Worm (Caenorhabditis elegans) whole organism, young adult: ENCODE data around the gene Y41E3.1.

Experiments
- B0035.1 ChIP-seq: sonication (generic microtip); optimal IDR thresholded peaks from 2 replicates; lab custom pipeline; 2016; ENCODE audit warnings: missing genetic modification characterization, mild to moderate bottlenecking, missing compliant biosample characterization, missing genotype, missing genetic modification reagents
- bed-1 ChIP-seq: fragments of 200-800 bp; sonication (Bioruptor generic); IDR thresholded peaks from 2 replicates; pipeline ENCODE4 v1.3.6; 2022; ENCODE audit warnings: missing genetic modification reagents, missing genetic modification characterization, missing compliant biosample characterization
- ccch-3 ChIP-seq: fragments of 200-800 bp; sonication (Bioruptor generic); optimal IDR thresholded peaks from 2 replicates; lab custom pipeline; 2018; ENCODE audit warnings: mild to moderate bottlenecking, missing genetic modification characterization, missing compliant biosample characterization
- ceh-100 ChIP-seq: fragments of 200-800 bp; sonication (Bioruptor generic); IDR thresholded peaks from 2 replicates; pipeline ENCODE4 v1.3.6; 2022; ENCODE audit warnings: missing genetic modification reagents, missing genetic modification characterization, missing compliant biosample characterization
- die-1 ChIP-seq: sonication (generic microtip); optimal IDR thresholded peaks from 2 replicates; lab custom pipeline; 2016; ENCODE audit warnings: missing genotype, mild to moderate bottlenecking, missing genetic modification characterization, missing compliant biosample characterization
- egrh-3 ChIP-seq: fragments of 200-800 bp; sonication (Bioruptor generic); IDR thresholded peaks from 2 replicates; pipeline ENCODE4 v1.3.6; 2022; ENCODE audit warnings: missing genetic modification reagents, missing genetic modification characterization, missing compliant biosample characterization
- him-1 ChIP-seq: sonication (generic microtip); optimal IDR thresholded peaks from 2 replicates; lab custom pipeline; 2016; ENCODE audit warnings: missing genotype, missing genetic modification reagents, missing genetic modification characterization, missing compliant biosample characterization
- lin-26 ChIP-seq: fragments of 200-800 bp; sonication (Bioruptor generic); IDR thresholded peaks from 2 replicates; pipeline ENCODE4 v1.3.6; 2022; ENCODE audit warnings: missing genetic modification reagents, missing genetic modification characterization, missing compliant biosample characterization
- madf-6 ChIP-seq: fragments of 200-800 bp; sonication (Bioruptor generic); IDR thresholded peaks from 2 replicates; pipeline ENCODE4 v1.3.6; 2022; ENCODE audit warnings: missing genetic modification reagents, missing genetic modification characterization, missing compliant biosample characterization
- unc-130 ChIP-seq: sonication (generic microtip); optimal IDR thresholded peaks from 2 replicates; lab custom pipeline; 2016; ENCODE audit warnings: missing genetic modification reagents, missing genetic modification characterization, missing compliant biosample characterization
- ztf-22 ChIP-seq: fragments of 200-800 bp; sonication (Bioruptor generic); optimal IDR thresholded peaks from 2 replicates; lab custom pipeline; 2018; ENCODE audit warnings: mild to moderate bottlenecking, missing genetic modification characterization, moderate library complexity, missing compliant biosample characterization

DNA sequence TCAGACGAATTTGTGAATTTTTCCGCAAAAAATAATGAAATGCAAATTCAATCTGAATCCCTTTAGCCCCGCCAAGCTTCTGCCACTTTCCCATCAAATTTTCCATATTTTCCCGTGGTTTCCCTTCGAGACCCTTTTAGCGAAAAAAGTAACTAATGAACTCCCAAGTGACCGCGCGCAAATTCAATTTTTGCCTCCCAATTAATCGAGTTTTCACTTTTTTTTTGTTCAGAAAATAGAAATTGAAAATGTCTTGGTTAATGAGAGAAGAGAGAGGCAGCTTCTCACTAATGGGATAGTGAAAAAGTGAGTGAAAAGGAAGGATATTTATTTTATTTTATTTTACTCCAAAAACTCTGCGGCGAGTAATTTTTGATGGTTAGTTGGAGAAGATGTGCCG lies 1.4 kb upstream of the Y41E3.1 start:
- TF ChIP-seq die-1 (tag; lab: Kevin White, UChicago) (no peak), him-1 (tag; lab: Kevin White, UChicago) (no peak), ceh-100 (GFP tag; lab: Robert Waterston, UW) (no peak), lin-26 (GFP tag; lab: Robert Waterston, UW) (no peak), unc-130 (no peak), madf-6 (GFP tag; lab: Robert Waterston, UW) (no peak), B0035.1 (tag; lab: Kevin White, UChicago) (no peak), bed-1 (GFP tag; lab: Robert Waterston, UW) (no peak), ccch-3 (GFP tag; lab: Kevin White, UChicago) (no peak), ztf-22 (no peak), egrh-3 (GFP tag; lab: Robert Waterston, UW) (no peak)
